Fruit fly (Drosophila melanogaster) whole organism, wandering third instar larva: ENCODE measurements around the gene tomb.

Experiments
- CG32264 ChIP-seq: fragments of 200-800 bp; sonication (Bioruptor generic); optimal IDR thresholded peaks from 2 replicates; lab custom pipeline; 2016; ENCODE audit warnings: missing biosample characterization, missing genetic modification characterization
- CG9705 ChIP-seq: fragments of 200-800 bp; sonication (Bioruptor generic); optimal IDR thresholded peaks from 2 replicates; lab custom pipeline; 2018; ENCODE audit warnings: missing biosample characterization, mild to moderate bottlenecking, missing genetic modification characterization
- CrebA ChIP-seq: fragments of 200-800 bp; sonication (Bioruptor generic); optimal IDR thresholded peaks from 2 replicates; lab custom pipeline; 2016; ENCODE audit warnings: missing biosample characterization, mild to moderate bottlenecking, missing genetic modification characterization, borderline replicate concordance
- Dfd ChIP-seq: fragments of >200 bp; optimal IDR thresholded peaks from 2 replicates; lab custom pipeline; 2017; ENCODE audit warnings: missing biosample characterization, missing genetic modification characterization
- Dif ChIP-seq: fragments of 200-275, 200-300 bp; sonication (Bioruptor generic); optimal IDR thresholded peaks from 2 replicates; lab custom pipeline; 2018; ENCODE audit warnings: missing biosample characterization, missing genetic modification characterization; ENCODE audit not compliant: partially characterized antibody
- HLH106 ChIP-seq: fragments of 200-800 bp; optimal IDR thresholded peaks from 3 replicates; lab custom pipeline; 2019; ENCODE audit warnings: missing biosample characterization, mild to moderate bottlenecking, missing genetic modification characterization, moderate library complexity
- Hnf4 ChIP-seq: fragments of 200-800 bp; sonication (Bioruptor generic); optimal IDR thresholded peaks from 2 replicates; lab custom pipeline; 2016; ENCODE audit warnings: missing biosample characterization, mild to moderate bottlenecking, missing genetic modification characterization
- Hr83 ChIP-seq: fragments of 200-300 bp; sonication (Bioruptor generic); optimal IDR thresholded peaks from 2 replicates; lab custom pipeline; 2016; ENCODE audit warnings: missing biosample characterization, mild to moderate bottlenecking, missing genetic modification characterization, moderate library complexity; ENCODE audit not compliant: poor library complexity, severe bottlenecking
- Jra ChIP-seq: sonication (Bioruptor generic); optimal IDR thresholded peaks from 2 replicates; lab custom pipeline; 2016; ENCODE audit warnings: missing biosample characterization, missing genetic modification characterization
- Mio ChIP-seq: sonication (Bioruptor generic); optimal IDR thresholded peaks from 2 replicates; lab custom pipeline; 2016; ENCODE audit warnings: missing biosample characterization, missing genetic modification characterization
- Myc ChIP-seq: fragments of >200 bp; optimal IDR thresholded peaks from 2 replicates; lab custom pipeline; 2017
- N ChIP-seq: fragments of >200 bp; optimal IDR thresholded peaks from 2 replicates; lab custom pipeline; 2018; ENCODE audit warnings: missing biosample characterization, missing external identifiers, missing genetic modification characterization
- OdsH ChIP-seq: fragments of 200-800 bp; sonication (Bioruptor generic); optimal IDR thresholded peaks from 2 replicates; lab custom pipeline; 2016; ENCODE audit warnings: missing biosample characterization, mild to moderate bottlenecking, missing genetic modification characterization
- Rel ChIP-seq, 2 experiments: fragments of 200-800 bp; sonication (Bioruptor generic) in 1 of 2; optimal IDR thresholded peaks; 2 replicates in 1 of 2; 3 replicates in 1 of 2; lab custom pipeline; 2016 to 2019; ENCODE audit warnings: mild to moderate bottlenecking in 2 of 2, missing biosample characterization in 2 of 2, missing genetic modification characterization in 2 of 2, moderate library complexity in 1 of 2
- Sp1 ChIP-seq: fragments of 200-800 bp; sonication (Bioruptor generic); optimal IDR thresholded peaks from 3 replicates; lab custom pipeline; 2019; ENCODE audit warnings: missing biosample characterization, mild to moderate bottlenecking, missing genetic modification characterization, moderate library complexity
- Vsx2 ChIP-seq: fragments of 200-300, 225-300 bp; sonication (Bioruptor generic); optimal IDR thresholded peaks from 2 replicates; lab custom pipeline; 2018; ENCODE audit warnings: missing biosample characterization, missing genetic modification characterization; ENCODE audit not compliant: partially characterized antibody
- br ChIP-seq: fragments of 200-800 bp; sonication (Bioruptor generic); optimal IDR thresholded peaks from 2 replicates; lab custom pipeline; 2016; ENCODE audit warnings: missing biosample characterization, missing genetic modification characterization
- brk ChIP-seq: fragments of 200-800 bp; sonication (Bioruptor generic); optimal IDR thresholded peaks from 2 replicates; lab custom pipeline; 2016; ENCODE audit warnings: missing biosample characterization, mild to moderate bottlenecking, missing genetic modification characterization
- dl ChIP-seq, 2 experiments: fragments of 175-275, 200-275 bp in 1 of 2; fragments of 200-275 bp in 1 of 2; sonication (Bioruptor generic); optimal IDR thresholded peaks; lab custom pipeline; 2018; ENCODE audit warnings: mild to moderate bottlenecking in 2 of 2, missing biosample characterization in 2 of 2, missing genetic modification characterization in 2 of 2, moderate library complexity in 2 of 2; ENCODE audit not compliant: partially characterized antibody in 2 of 2, insufficient read depth in 1 of 2
- dmrt93B ChIP-seq: fragments of 200-800 bp; sonication (Bioruptor generic); optimal IDR thresholded peaks from 2 replicates; lab custom pipeline; 2018; ENCODE audit warnings: missing biosample characterization, mild to moderate bottlenecking, missing genetic modification characterization
- dsf ChIP-seq: sonication (Bioruptor generic); optimal IDR thresholded peaks from 2 replicates; lab custom pipeline; 2016; ENCODE audit warnings: missing biosample characterization, missing genetic modification characterization, borderline replicate concordance
- ey ChIP-seq: fragments of 200-800 bp; sonication (Bioruptor generic); optimal IDR thresholded peaks from 2 replicates; lab custom pipeline; 2016; ENCODE audit warnings: missing biosample characterization, missing genetic modification characterization
- foxo ChIP-seq, 2 experiments: fragments of 200-800 bp; sonication (Bioruptor generic); optimal IDR thresholded peaks; 2 replicates in 1 of 2; 3 replicates in 1 of 2; lab custom pipeline; 2016 to 2017; ENCODE audit warnings: missing biosample characterization in 2 of 2, missing genetic modification characterization in 2 of 2
- fru ChIP-seq: fragments of 200-800 bp; sonication (Bioruptor generic); optimal IDR thresholded peaks from 3 replicates; lab custom pipeline; 2016; ENCODE audit warnings: missing biosample characterization, mild to moderate bottlenecking, missing genetic modification characterization
- h ChIP-seq: fragments of 200-800 bp; sonication (Bioruptor generic); optimal IDR thresholded peaks from 3 replicates; lab custom pipeline; 2016; ENCODE audit warnings: missing biosample characterization, mild to moderate bottlenecking, missing genetic modification characterization
- jim ChIP-seq: fragments of 175-275, 200-325 bp; sonication (Bioruptor generic); optimal IDR thresholded peaks from 2 replicates; lab custom pipeline; 2016; ENCODE audit warnings: missing biosample characterization, mild to moderate bottlenecking, missing genetic modification characterization
- lola ChIP-seq: fragments of >200 bp; optimal IDR thresholded peaks from 2 replicates; lab custom pipeline; 2017; ENCODE audit warnings: missing biosample characterization, missing genetic modification characterization
- psq ChIP-seq: fragments of 200-800 bp; sonication (Bioruptor generic); optimal IDR thresholded peaks from 3 replicates; lab custom pipeline; 2017; ENCODE audit warnings: missing biosample characterization, mild to moderate bottlenecking, missing genetic modification characterization, moderate library complexity
- rgr ChIP-seq: fragments of 200-800 bp; sonication (Bioruptor generic); optimal IDR thresholded peaks from 3 replicates; lab custom pipeline; 2016; ENCODE audit warnings: missing biosample characterization, mild to moderate bottlenecking, missing genetic modification characterization
- sv ChIP-seq: fragments of 200-800 bp; sonication (Bioruptor generic); optimal IDR thresholded peaks from 3 replicates; lab custom pipeline; 2016; ENCODE audit warnings: missing biosample characterization, missing genetic modification characterization

Gene tomb

dm6 chr2L:5542944-5543515 lies 6.5 kb upstream of the tomb start:
- TF ChIP-seq N (no peak), OdsH (GFP tag; lab: Kevin White, UChicago) (peak; percentile 45), brk (GFP tag; lab: Kevin White, UChicago) (no peak), Myc (lab: Kevin White, UChicago) (peak; percentile 4), Sp1 (GFP tag; lab: Kevin White, UChicago) (peak; percentile 19), br (GFP tag; lab: Kevin White, UChicago) (peak; percentile 7), Jra (GFP tag; lab: Kevin White, UChicago) (no peak), rgr (GFP tag; lab: Kevin White, UChicago) (peak; percentile 57), jim (GFP tag; lab: Kevin White, UChicago) (no peak), foxo (GFP tag; optimal IDR thresholded peaks at IDR 0.05; lab: Kevin White, UChicago) (peak; percentile 14 to 68), CrebA (GFP tag; lab: Kevin White, UChicago) (no peak), CG9705 (GFP tag; lab: Kevin White, UChicago) (no peak), Hr83 (GFP tag; lab: Kevin White, UChicago) (peak; percentile 43), dl (GFP tag; optimal IDR thresholded peaks at IDR 0.05; lab: Kevin White, UChicago; ENCODE audit: insufficient read depth in 1 of 2, partially characterized antibody in 2 of 2) (peak in 1 of 2 experiments; percentile 0), Dfd (GFP tag; lab: Kevin White, UChicago) (peak; percentile 98), Dif (GFP tag; lab: Kevin White, UChicago) (peak; percentile 81), h (GFP tag; lab: Kevin White, UChicago) (peak; percentile 56), Mio (GFP tag; lab: Kevin White, UChicago) (no peak), HLH106 (tag; lab: Kevin White, UChicago) (peak; percentile 37), Rel (GFP tag; optimal IDR thresholded peaks at IDR 0.05; lab: Kevin White, UChicago) (no peak), Rel (tag; optimal IDR thresholded peaks at IDR 0.05; lab: Kevin White, UChicago) (peak; percentile 3), ey (peak; percentile 40), psq (GFP tag; lab: Kevin White, UChicago) (peak; percentile 77)
- TF ChIP-seq, all 38 proteins: peak for 15

DNA sequence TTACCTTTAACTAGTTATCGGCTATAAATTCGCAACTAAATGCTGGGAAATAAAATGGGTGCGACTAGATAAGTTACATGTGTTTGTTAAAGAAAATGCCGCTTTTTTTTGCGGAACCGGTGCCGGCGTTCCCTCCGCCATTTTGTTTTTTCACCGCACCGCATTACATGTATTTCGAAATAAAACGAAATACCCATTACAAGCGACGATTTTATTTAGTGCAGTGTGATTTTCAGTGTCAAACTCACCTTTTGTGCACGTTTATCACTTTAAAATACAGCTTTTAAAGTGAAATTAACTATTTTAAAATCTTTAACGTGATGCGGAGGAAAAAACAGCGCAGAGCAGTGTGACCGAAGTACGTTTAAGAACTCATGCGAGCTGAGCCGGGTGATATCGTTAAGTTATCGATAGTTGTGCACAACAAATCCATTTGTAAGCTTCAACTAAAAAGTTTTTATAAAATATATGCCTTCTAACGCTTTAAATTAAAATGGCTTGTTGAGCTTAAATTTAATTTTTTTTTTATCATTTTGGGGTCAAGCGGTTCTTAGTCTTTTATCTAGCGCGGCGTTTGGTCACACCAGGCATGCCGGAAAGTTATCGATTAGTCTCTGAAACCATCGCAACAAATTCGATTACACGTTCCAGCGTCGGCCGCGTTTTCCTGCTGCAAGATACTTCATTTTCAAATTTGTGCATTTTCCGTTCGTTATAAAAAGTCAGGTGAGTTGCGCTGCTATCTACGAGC lies 5.6 kb upstream of the tomb start, which contains the start of the genes Hel25E and Lam:
TSS of gene Hel25E (minus strand) at position 380 of the 751 bp plus-strand sequence.
TSS of gene Lam (plus strand) at position 546 of the 751 bp plus-strand sequence.
- TF ChIP-seq fru (GFP tag; lab: Kevin White, UChicago), result no peak
- no peak for TF ChIP-seq OdsH (GFP tag; lab: Kevin White, UChicago)
- TF ChIP-seq Rel (GFP tag; optimal IDR thresholded peaks at IDR 0.05; lab: Kevin White, UChicago), result no peak
- no peak for TF ChIP-seq Rel (tag; optimal IDR thresholded peaks at IDR 0.05; lab: Kevin White, UChicago)
- TF ChIP-seq Hnf4 (GFP tag; lab: Kevin White, UChicago), result no peak
- TF ChIP-seq Dfd (GFP tag; lab: Kevin White, UChicago), result no peak
- no peak for TF ChIP-seq dmrt93B (GFP tag; lab: Kevin White, UChicago)
- TF ChIP-seq CG32264 (GFP tag; lab: Kevin White, UChicago), result no peak
- TF ChIP-seq h (GFP tag; lab: Kevin White, UChicago), result no peak
- TF ChIP-seq Dif (GFP tag; lab: Kevin White, UChicago), result no peak
- no peak for TF ChIP-seq jim (GFP tag; lab: Kevin White, UChicago)
- no peak for TF ChIP-seq ey
- no peak for TF ChIP-seq dsf (GFP tag; lab: Kevin White, UChicago)
- TF ChIP-seq foxo (GFP tag; optimal IDR thresholded peaks at IDR 0.05; lab: Kevin White, UChicago), result no peak
- no peak for TF ChIP-seq CrebA (GFP tag; lab: Kevin White, UChicago)
- TF ChIP-seq lola (GFP tag; lab: Kevin White, UChicago), result no peak
- TF ChIP-seq br (GFP tag; lab: Kevin White, UChicago), result no peak

- TF ChIP-seq HLH106 (tag; lab: Kevin White, UChicago) (no peak), Rel (GFP tag; optimal IDR thresholded peaks at IDR 0.05; lab: Kevin White, UChicago) (no peak), Rel (tag; optimal IDR thresholded peaks at IDR 0.05; lab: Kevin White, UChicago) (no peak)
Measured at dm6 chr2L:5539034-5539433, 2.5 kb upstream of the tomb start, which contains the start of gene CG14015. CG14015 (minus strand) TSS chr2L:5539196.

dm6 chr2L:5537063-5537462 lies 505 bp upstream of the tomb start:
- TF ChIP-seq sv (GFP tag; lab: Kevin White, UChicago) (no peak), Vsx2 (GFP tag; lab: Kevin White, UChicago) (no peak)
